Worm (Caenorhabditis elegans) whole organism, mixed stage, embryonic: ENCODE data around the gene mpz-5.

ENCODE experiments used
- bed-3 ChIP-seq: fragments of 200-800 bp; sonication (Bioruptor generic); optimal IDR thresholded peaks from 3 replicates; lab custom pipeline; 2018; ENCODE audit warnings: mild to moderate bottlenecking, missing genetic modification characterization, moderate library complexity, missing compliant biosample characterization
- ceh-83 ChIP-seq: fragments of 200-800 bp; sonication (Bioruptor generic); optimal IDR thresholded peaks from 2 replicates; lab custom pipeline; 2018; ENCODE audit warnings: mild to moderate bottlenecking, missing genetic modification characterization, missing compliant biosample characterization
- nhr-12 ChIP-seq: fragments of 150-350 bp; optimal IDR thresholded peaks from 2 replicates; lab custom pipeline; 2014; ENCODE audit warnings: missing biosample characterization, missing genetic modification characterization
- pha-4 ChIP-seq: fragments of 150-350 bp; optimal IDR thresholded peaks from 2 replicates; lab custom pipeline; 2018; ENCODE audit warnings: missing biosample characterization, missing genetic modification reagents, missing genetic modification characterization
- sptf-1 ChIP-seq: sonication (generic microtip); optimal IDR thresholded peaks from 2 replicates; lab custom pipeline; 2017; ENCODE audit warnings: mild to moderate bottlenecking, missing genetic modification characterization, moderate library complexity, missing compliant biosample characterization
- unc-39 ChIP-seq: fragments of 150-350 bp; optimal IDR thresholded peaks from 2 replicates; lab custom pipeline; 2014; ENCODE audit warnings: missing biosample characterization, missing genetic modification characterization
- unc-62 ChIP-seq: fragments of 150-350 bp; optimal IDR thresholded peaks from 2 replicates; lab custom pipeline; 2014; ENCODE audit warnings: missing biosample characterization, missing genetic modification reagents, missing genetic modification characterization
- ztf-11 ChIP-seq: fragments of 150-350 bp; optimal IDR thresholded peaks from 2 replicates; lab custom pipeline; 2014; ENCODE audit warnings: missing biosample characterization, missing genetic modification characterization

DNA sequence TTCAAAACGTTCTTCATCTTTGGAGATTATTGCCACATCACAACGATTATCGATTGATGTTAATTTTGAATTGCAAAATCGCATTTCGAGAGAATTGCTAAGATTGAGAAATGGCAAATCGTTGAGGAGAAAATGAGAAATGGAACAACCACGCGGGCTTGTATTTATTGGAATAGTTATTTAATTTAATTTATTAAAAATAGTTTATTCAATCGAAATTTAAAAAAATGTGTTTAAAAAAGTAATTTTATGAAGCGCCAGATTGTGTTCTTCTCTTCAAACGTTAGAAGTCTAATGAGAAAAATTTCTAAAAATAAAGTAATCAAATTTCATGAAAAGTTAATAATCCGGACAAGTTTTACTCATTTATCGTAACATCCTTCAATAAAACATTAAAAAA lies 18.2 kb upstream of the mpz-5 start, which contains the start of gene spe-26:
- TF ChIP-seq sptf-1 (tag; lab: Kevin White, UChicago), result no peak
- no peak for TF ChIP-seq ztf-11 (tag; lab: Kevin White, UChicago)
- no peak for TF ChIP-seq ceh-83
- no peak for TF ChIP-seq unc-39
- no peak for TF ChIP-seq nhr-12 (tag; lab: Kevin White, UChicago)
- TF ChIP-seq unc-62, result no peak
- TF ChIP-seq bed-3 (GFP tag; lab: Kevin White, UChicago), result no peak
- TF ChIP-seq pha-4 (tag; lab: Kevin White, UChicago), result no peak
